Worm (Caenorhabditis elegans) whole organism, mixed stage, embryonic: Measurements from ENCODE around the gene K02E11.7.
"Not testable (repeated sequence)": the region's sequence is repeated elsewhere in the genome, so short reads cannot be mapped to it uniquely, and the experiment has no call there.

ENCODE experiments used
- mep-1 ChIP-seq: fragments of 150-350 bp; optimal IDR thresholded peaks from 2 replicates; lab custom pipeline; 2017; ENCODE audit warnings: missing biosample characterization, missing genetic modification reagents, missing genetic modification characterization, inconsistent platforms
- nhr-237 ChIP-seq: fragments of 150-350 bp; optimal IDR thresholded peaks from 2 replicates; lab custom pipeline; 2014; ENCODE audit warnings: missing biosample characterization, missing genetic modification characterization
- nhr-76 ChIP-seq: sonication (generic microtip); optimal IDR thresholded peaks from 2 replicates; lab custom pipeline; 2017; ENCODE audit warnings: missing biosample characterization, missing genetic modification characterization
- unc-62 ChIP-seq: fragments of 150-350 bp; optimal IDR thresholded peaks from 2 replicates; lab custom pipeline; 2014; ENCODE audit warnings: missing biosample characterization, missing genetic modification reagents, missing genetic modification characterization
- ztf-11 ChIP-seq: fragments of 150-350 bp; optimal IDR thresholded peaks from 2 replicates; lab custom pipeline; 2014; ENCODE audit warnings: missing biosample characterization, missing genetic modification characterization

ce11 chrV:14274268-14274667 is 20.1 kb upstream of the K02E11.7 start, which contains the start of gene F40G12.7:
- TF ChIP-seq unc-62 (GFP tag; lab: Kevin White, UChicago); ztf-11 (tag; lab: Kevin White, UChicago); mep-1; nhr-76; nhr-237 (tag; lab: Kevin White, UChicago): not testable (repeated sequence)
